Worm (Caenorhabditis elegans): ENCODE results near the gene Y57G11A.2.

ce11 chrIV:14528718-14529117, 9.4 kb upstream of the Y57G11A.2 start, which contains the start of gene T27E7.3:
- TF ChIP-seq nhr-11 (tag; optimal IDR thresholded peaks at IDR 0.05) (no peak), unc-86 (tag; optimal IDR thresholded peaks at IDR 0.05) (no peak), lin-35 (GFP tag; optimal IDR thresholded peaks at IDR 0.05) (no peak)
